Worm (Caenorhabditis elegans): ENCODE data around the gene F54B8.4.

- TF ChIP-seq tra-4 (tag; optimal IDR thresholded peaks at IDR 0.05) (no peak), F13C5.2 (tag; optimal IDR thresholded peaks at IDR 0.05) (no peak)
Measured at ce11 chrV:15862599-15862998, 46.4 kb downstream of the F54B8.4 start, which contains the start of gene srz-12.
